Fruit fly (Drosophila melanogaster) whole organism, embryonic: ENCODE data around the gene CG5641.

ENCODE experiments used
- Antp ChIP-seq: fragments of 200-800 bp; sonication (Bioruptor generic); optimal IDR thresholded peaks from 3 replicates; lab custom pipeline; 2016; ENCODE audit warnings: missing biosample characterization, missing genetic modification characterization
- CG10147 ChIP-seq: fragments of 200-800 bp; sonication (Bioruptor generic); optimal IDR thresholded peaks from 2 replicates; lab custom pipeline; 2019; ENCODE audit warnings: missing biosample characterization, mild to moderate bottlenecking, missing genetic modification characterization, moderate library complexity
- CG10209 ChIP-seq: fragments of 200-800 bp; sonication (Bioruptor generic); optimal IDR thresholded peaks from 3 replicates; lab custom pipeline; 2017; ENCODE audit warnings: missing biosample characterization, mild to moderate bottlenecking, missing genetic modification characterization, missing genetic modification reagents
- CG10366 ChIP-seq: fragments of 200-800 bp; sonication (Bioruptor generic); IDR thresholded peaks from 2 replicates; pipeline ENCODE4 v1.3.6; 2022; ENCODE audit warnings: missing biosample characterization, missing genetic modification characterization
- CG10654 ChIP-seq: fragments of 200-800 bp; sonication (Bioruptor generic); optimal IDR thresholded peaks from 2 replicates; lab custom pipeline; 2016; ENCODE audit warnings: missing biosample characterization, missing genetic modification characterization
- CG11456 ChIP-seq: fragments of 200-800 bp; sonication (Bioruptor generic); IDR thresholded peaks from 3 replicates; pipeline ENCODE4 v1.3.6; 2022; ENCODE audit warnings: missing biosample characterization, missing genetic modification characterization
- CG11696 ChIP-seq: fragments of 200-800 bp; sonication (Bioruptor generic); IDR thresholded peaks from 2 replicates; pipeline ENCODE4 v1.3.6; 2022; ENCODE audit warnings: missing biosample characterization, missing genetic modification characterization
- CG13123 ChIP-seq: fragments of 200-800 bp; sonication (Bioruptor generic); optimal IDR thresholded peaks from 2 replicates; lab custom pipeline; 2016; ENCODE audit warnings: missing biosample characterization, missing genetic modification characterization
- CG14710 ChIP-seq: fragments of 200-800 bp; sonication (Bioruptor generic); optimal IDR thresholded peaks from 3 replicates; lab custom pipeline; 2019; ENCODE audit warnings: missing biosample characterization, mild to moderate bottlenecking, missing genetic modification characterization, moderate library complexity
- CG16863 ChIP-seq: fragments of 200-800 bp; sonication (Bioruptor generic); optimal IDR thresholded peaks from 3 replicates; lab custom pipeline; 2016; ENCODE audit warnings: missing biosample characterization, missing genetic modification characterization
- CG18599 ChIP-seq: fragments of 200-800 bp; sonication (Bioruptor generic); optimal IDR thresholded peaks from 3 replicates; lab custom pipeline; 2017; ENCODE audit warnings: missing biosample characterization, missing genetic modification characterization, mild to moderate bottlenecking, moderate library complexity, missing genetic modification reagents
- CG18764 ChIP-seq: fragments of 200-800 bp; sonication (Bioruptor generic); optimal IDR thresholded peaks from 3 replicates; lab custom pipeline; 2016; ENCODE audit warnings: missing biosample characterization, missing genetic modification characterization
- CG42726 ChIP-seq: fragments of 200-800 bp; sonication (Bioruptor generic); IDR thresholded peaks from 2 replicates; pipeline ENCODE4 v1.3.6; 2022; ENCODE audit warnings: missing biosample characterization, missing genetic modification characterization; ENCODE audit not compliant: partially characterized antibody
- CG6654 ChIP-seq: fragments of 200-800 bp; sonication (Bioruptor generic); optimal IDR thresholded peaks from 2 replicates; lab custom pipeline; 2017; ENCODE audit warnings: missing biosample characterization, mild to moderate bottlenecking, missing genetic modification characterization
- CG6689 ChIP-seq: fragments of 200-800 bp; sonication (Bioruptor generic); IDR thresholded peaks from 2 replicates; pipeline ENCODE4 v1.3.6; 2022; ENCODE audit warnings: missing biosample characterization, missing genetic modification characterization
- CG7372 ChIP-seq: fragments of 200-800 bp; sonication (Bioruptor generic); IDR thresholded peaks from 2 replicates; pipeline ENCODE4 v1.3.6; 2022; ENCODE audit warnings: missing biosample characterization, missing genetic modification characterization
- CG8281 ChIP-seq: fragments of 200-800 bp; sonication (Bioruptor generic); optimal IDR thresholded peaks from 2 replicates; lab custom pipeline; 2018; ENCODE audit warnings: missing biosample characterization, mild to moderate bottlenecking, missing genetic modification characterization, moderate library complexity
- CG8290 ChIP-seq, 3 experiments: fragments of 200-800 bp; sonication (Bioruptor generic); optimal IDR thresholded peaks; 2 replicates each; lab custom pipeline; 2016 to 2019; ENCODE audit warnings: missing biosample characterization in 3 of 3, missing genetic modification characterization in 3 of 3, mild to moderate bottlenecking in 2 of 3, moderate library complexity in 1 of 3
- CG9215 ChIP-seq: fragments of 200-800 bp; sonication (Bioruptor generic); IDR thresholded peaks from 2 replicates; pipeline ENCODE4 v1.3.6; 2022; ENCODE audit warnings: missing biosample characterization, missing genetic modification characterization
- CG9817 ChIP-seq: fragments of 200-800 bp; sonication (Bioruptor generic); optimal IDR thresholded peaks from 2 replicates; lab custom pipeline; 2018; ENCODE audit warnings: missing biosample characterization, mild to moderate bottlenecking, missing genetic modification characterization, moderate library complexity
- D19A ChIP-seq: fragments of 200-800 bp; optimal IDR thresholded peaks from 3 replicates; lab custom pipeline; 2019; ENCODE audit warnings: missing biosample characterization, mild to moderate bottlenecking, missing genetic modification characterization, moderate library complexity
- Drgx ChIP-seq: fragments of 200-800 bp; sonication (Bioruptor generic); IDR thresholded peaks from 2 replicates; pipeline ENCODE4 v1.3.6; 2022; ENCODE audit warnings: missing biosample characterization, missing genetic modification characterization
- ERR ChIP-seq: fragments of 200-800 bp; sonication (Bioruptor generic); optimal IDR thresholded peaks from 2 replicates; lab custom pipeline; 2016; ENCODE audit warnings: missing biosample characterization, missing genetic modification characterization
- H15 ChIP-seq: fragments of 200-800 bp; sonication (Bioruptor generic); IDR thresholded peaks from 3 replicates; pipeline ENCODE4 v1.3.6; 2022; ENCODE audit warnings: missing biosample characterization, missing genetic modification characterization
- Hr3 ChIP-seq: fragments of 200-800 bp; sonication (Bioruptor generic); optimal IDR thresholded peaks from 3 replicates; lab custom pipeline; 2016; ENCODE audit warnings: missing biosample characterization, missing genetic modification characterization
- MBD-R2 ChIP-seq: fragments of 200-800 bp; sonication (Bioruptor generic); IDR thresholded peaks from 2 replicates; pipeline ENCODE4 v1.3.6; 2022; ENCODE audit warnings: missing biosample characterization, missing genetic modification characterization
- Med ChIP-seq: fragments of 200-800 bp; sonication (Bioruptor generic); peaks from one replicate; lab custom pipeline; 2016; ENCODE audit warnings: missing biosample characterization, missing genetic modification characterization, mild to moderate bottlenecking, inconsistent platforms, moderate library complexity
- NfI ChIP-seq: fragments of 200-800 bp; sonication (Bioruptor generic); optimal IDR thresholded peaks from 3 replicates; lab custom pipeline; 2018; ENCODE audit warnings: missing biosample characterization, mild to moderate bottlenecking, missing genetic modification characterization, moderate library complexity
- Poxn ChIP-seq: fragments of 200-800 bp; sonication (Bioruptor generic); IDR thresholded peaks from 2 replicates; pipeline ENCODE4 v1.3.6; 2022; ENCODE audit warnings: missing biosample characterization, missing genetic modification characterization
- Six4 ChIP-seq: fragments of 200-800 bp; sonication (Bioruptor generic); optimal IDR thresholded peaks from 2 replicates; lab custom pipeline; 2016; ENCODE audit warnings: missing biosample characterization, missing genetic modification characterization
- Trl ChIP-seq, 3 experiments: fragments of >200 bp in 2 of 3; fragments of 200-800 bp in 1 of 3; sonication (Bioruptor generic) in 1 of 3; optimal IDR thresholded peaks; 2 replicates in 1 of 3; 3 replicates in 2 of 3; lab custom pipeline; 2016 to 2017; ENCODE audit warnings: missing biosample characterization in 1 of 3, missing genetic modification characterization in 1 of 3
- ap ChIP-seq: fragments of 200-800 bp; sonication (Bioruptor generic); IDR thresholded peaks from 2 replicates; pipeline ENCODE4 v1.3.6; 2022; ENCODE audit warnings: missing biosample characterization, missing genetic modification characterization
- cas ChIP-seq: fragments of 200-800 bp; sonication (Bioruptor generic); IDR thresholded peaks from 2 replicates; pipeline ENCODE4 v1.3.6; 2022; ENCODE audit warnings: missing biosample characterization, missing genetic modification characterization
- chn ChIP-seq: fragments of 200-800 bp; sonication (Bioruptor generic); optimal IDR thresholded peaks from 2 replicates; lab custom pipeline; 2016; ENCODE audit warnings: missing biosample characterization, missing genetic modification characterization
- dm ChIP-seq: fragments of 200-800 bp; sonication (Bioruptor generic); optimal IDR thresholded peaks from 3 replicates; lab custom pipeline; 2016; ENCODE audit warnings: missing biosample characterization, missing genetic modification characterization
- dmrt99B ChIP-seq: fragments of 200-800 bp; sonication (Bioruptor generic); optimal IDR thresholded peaks from 2 replicates; lab custom pipeline; 2018; ENCODE audit warnings: missing biosample characterization, mild to moderate bottlenecking, missing genetic modification characterization, moderate library complexity
- exex ChIP-seq: fragments of 200-800 bp; sonication (Bioruptor generic); optimal IDR thresholded peaks from 4 replicates; lab custom pipeline; 2018; ENCODE audit warnings: missing biosample characterization, mild to moderate bottlenecking, missing genetic modification characterization, moderate library complexity
- fd64A ChIP-seq: fragments of 200-800 bp; sonication (Bioruptor generic); optimal IDR thresholded peaks from 3 replicates; lab custom pipeline; 2018; ENCODE audit warnings: missing biosample characterization, mild to moderate bottlenecking, missing genetic modification characterization
- fru ChIP-seq: fragments of >200 bp; optimal IDR thresholded peaks from 2 replicates; lab custom pipeline; 2017
- klu ChIP-seq: fragments of 200-800 bp; sonication (Bioruptor generic); IDR thresholded peaks from 2 replicates; pipeline ENCODE4 v1.3.6; 2022; ENCODE audit warnings: missing biosample characterization, missing genetic modification characterization
- oc ChIP-seq: fragments of 200-800 bp; sonication (Bioruptor generic); optimal IDR thresholded peaks from 2 replicates; lab custom pipeline; 2018; ENCODE audit warnings: missing biosample characterization, mild to moderate bottlenecking, missing genetic modification characterization, moderate library complexity
- prd ChIP-seq, 3 experiments: fragments of >200 bp in 2 of 3; fragments of 200-800 bp in 1 of 3; sonication (Bioruptor generic) in 1 of 3; optimal IDR thresholded peaks in 2 of 3; IDR thresholded peaks in 1 of 3; 2 replicates in 2 of 3; 3 replicates in 1 of 3; pipeline versions ENCODE4 v1.3.6 to Lab custom; 2017 to 2022; ENCODE audit warnings: missing biosample characterization in 1 of 3, missing genetic modification characterization in 1 of 3
- pros ChIP-seq: fragments of 200-800 bp; sonication (Bioruptor generic); optimal IDR thresholded peaks from 3 replicates; lab custom pipeline; 2019; ENCODE audit warnings: missing biosample characterization, mild to moderate bottlenecking, missing genetic modification characterization, moderate library complexity
- psq ChIP-seq: fragments of 200-800 bp; sonication (Bioruptor generic); optimal IDR thresholded peaks from 2 replicates; lab custom pipeline; 2017; ENCODE audit warnings: missing biosample characterization, missing genetic modification characterization
- rib ChIP-seq: fragments of 200-800 bp; sonication (Bioruptor generic); IDR thresholded peaks from 2 replicates; pipeline ENCODE4 v1.3.6; 2022; ENCODE audit warnings: missing biosample characterization, missing genetic modification characterization
- ro ChIP-seq: fragments of 200-800 bp; sonication (Bioruptor generic); IDR thresholded peaks from 2 replicates; pipeline ENCODE4 v1.3.6; 2022; ENCODE audit warnings: missing biosample characterization, missing genetic modification characterization
- scrt ChIP-seq: fragments of 200-800 bp; sonication (Bioruptor generic); optimal IDR thresholded peaks from 2 replicates; lab custom pipeline; 2018; ENCODE audit warnings: missing biosample characterization, mild to moderate bottlenecking, missing genetic modification characterization, moderate library complexity
- slou ChIP-seq: fragments of 200-800 bp; sonication (Bioruptor generic); optimal IDR thresholded peaks from 3 replicates; lab custom pipeline; 2016; ENCODE audit warnings: missing biosample characterization, missing genetic modification characterization
- twi ChIP-seq: fragments of 200-800 bp; optimal IDR thresholded peaks from 2 replicates; lab custom pipeline; 2019; ENCODE audit warnings: missing biosample characterization, mild to moderate bottlenecking, missing genetic modification characterization, moderate library complexity
- vnd ChIP-seq: fragments of 200-800 bp; sonication (Bioruptor generic); IDR thresholded peaks from 3 replicates; pipeline ENCODE4 v1.3.6; 2022; ENCODE audit warnings: missing biosample characterization, missing genetic modification characterization; ENCODE audit not compliant: partially characterized antibody

Gene CG5641

DNA sequence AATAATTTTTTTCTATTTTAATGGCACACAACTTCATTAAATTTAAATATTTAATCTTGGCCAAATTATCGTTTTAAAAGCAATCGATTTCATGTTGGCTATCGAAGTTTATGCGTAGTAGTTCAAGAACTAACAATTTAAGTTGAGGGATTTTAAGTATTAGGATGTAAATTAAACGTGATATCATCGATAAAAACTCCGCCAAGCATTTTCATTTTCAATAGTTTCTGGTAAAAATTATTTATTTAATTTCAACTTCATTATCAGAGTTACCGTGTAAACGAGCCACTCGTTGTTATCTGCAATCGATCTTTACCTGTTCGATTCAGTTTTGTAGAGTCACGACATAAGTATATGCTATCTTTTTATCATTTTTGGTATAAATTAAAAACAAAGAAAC is 26.1 kb downstream of the CG5641 start:
- TF ChIP-seq Antp (peak; percentile 86), CG10209 (GFP tag; lab: Kevin White, UChicago) (peak; percentile 97), dmrt99B (tag; lab: Kevin White, UChicago) (peak; percentile 100), ap (GFP tag; lab: Robert Waterston, UW) (peak; percentile 97), oc (tag; lab: Kevin White, UChicago) (peak; percentile 98), CG10366 (peak; percentile 95), CG10147 (GFP tag; lab: Kevin White, UChicago) (peak; percentile 100), Six4 (GFP tag; lab: Kevin White, UChicago) (peak; percentile 99), vnd (GFP tag; lab: Robert Waterston, UW) (no peak), CG14710 (tag; lab: Kevin White, UChicago) (peak; percentile 98), cas (GFP tag; lab: Robert Waterston, UW) (peak; percentile 89), pros (GFP tag; lab: Kevin White, UChicago) (peak; percentile 87), scrt (GFP tag; lab: Kevin White, UChicago) (peak; percentile 99), CG42726 (GFP tag; lab: Robert Waterston, UW) (no peak), rib (GFP tag; lab: Robert Waterston, UW) (peak; percentile 86), CG6654 (GFP tag; lab: Kevin White, UChicago) (peak; percentile 94), CG9817 (tag; lab: Kevin White, UChicago) (peak; percentile 97), H15 (GFP tag; lab: Robert Waterston, UW) (peak; percentile 92), Med (peak; percentile 99), D19A (tag; lab: Kevin White, UChicago) (peak; percentile 99), CG16863 (peak; percentile 93), CG6689 (GFP tag; lab: Robert Waterston, UW) (peak; percentile 97), NfI (GFP tag; lab: Kevin White, UChicago) (peak; percentile 97), CG10654 (peak; percentile 97), dm (GFP tag; lab: Kevin White, UChicago) (peak; percentile 85), MBD-R2 (GFP tag; lab: Robert Waterston, UW) (peak; percentile 94), CG11696 (GFP tag; lab: Robert Waterston, UW) (peak; percentile 95), twi (tag; lab: Kevin White, UChicago) (peak; percentile 97), CG8290 (GFP tag; optimal IDR thresholded peaks at IDR 0.05; lab: Kevin White, UChicago) (peak; percentile 96), CG8290 (tag; optimal IDR thresholded peaks at IDR 0.05; lab: Kevin White, UChicago) (peak; percentile 95 to 97), fru (lab: Kevin White, UChicago) (no peak), CG18764 (GFP tag; lab: Kevin White, UChicago) (peak; percentile 94), slou (peak; percentile 86), Trl (optimal IDR thresholded peaks at IDR 0.05; lab: Kevin White, UChicago) (no peak), Trl (GFP tag; optimal IDR thresholded peaks at IDR 0.05; lab: Kevin White, UChicago) (peak; percentile 95), prd (optimal IDR thresholded peaks at IDR 0.05; lab: Kevin White, UChicago) (no peak), prd (GFP tag; IDR thresholded peaks at IDR 0.05; lab: Robert Waterston, UW) (peak; percentile 97), CG8281 (peak; percentile 91), Hr3 (GFP tag; lab: Kevin White, UChicago) (peak; percentile 91), CG7372 (GFP tag; lab: Robert Waterston, UW) (peak; percentile 97), Poxn (GFP tag; lab: Robert Waterston, UW) (peak; percentile 54), CG13123 (GFP tag; lab: Kevin White, UChicago) (peak; percentile 84), ro (GFP tag; lab: Robert Waterston, UW) (peak; percentile 63), psq (peak; percentile 87), exex (tag; lab: Kevin White, UChicago) (peak; percentile 92), CG9215 (GFP tag; lab: Robert Waterston, UW) (peak; percentile 80; the same call in 1 of the 2 replicates), CG18599 (GFP tag; lab: Kevin White, UChicago) (peak; percentile 99), klu (GFP tag; lab: Robert Waterston, UW) (peak; percentile 86), CG11456 (GFP tag; lab: Robert Waterston, UW) (peak; percentile 93; the same call in 2 of the 3 replicates), chn (GFP tag; lab: Kevin White, UChicago) (peak; percentile 95), ERR (GFP tag; lab: Kevin White, UChicago) (peak; percentile 92), Drgx (GFP tag; lab: Robert Waterston, UW) (peak; percentile 93), fd64A (GFP tag; lab: Kevin White, UChicago) (peak; percentile 95)
